Worm (Caenorhabditis elegans) whole organism, L1 larva: ENCODE data around the gene spch-1.

Experiments
- C04F5.9 ChIP-seq: sonication (generic microtip); optimal IDR thresholded peaks from 2 replicates; lab custom pipeline; 2016; ENCODE audit warnings: missing genetic modification characterization, missing compliant biosample characterization
- C16A3.4 ChIP-seq: fragments of 150-350 bp; optimal IDR thresholded peaks from 2 replicates; lab custom pipeline; 2014; ENCODE audit warnings: missing biosample characterization, missing genetic modification characterization
- Y116A8C.19 ChIP-seq: sonication (generic microtip); optimal IDR thresholded peaks from 2 replicates; lab custom pipeline; 2016; ENCODE audit warnings: missing compliant biosample characterization, missing genetic modification characterization, borderline replicate concordance
- alr-1 ChIP-seq: fragments of 200-800 bp; sonication (Bioruptor generic); optimal IDR thresholded peaks from 2 replicates; lab custom pipeline; 2018; ENCODE audit warnings: borderline replicate concordance, mild to moderate bottlenecking, missing genetic modification characterization, missing compliant biosample characterization
- ama-1 ChIP-seq: fragments of 150-350 bp; optimal IDR thresholded peaks from 2 replicates; lab custom pipeline; 2014
- ceh-8 ChIP-seq: fragments of 200-800 bp; sonication (Bioruptor generic); optimal IDR thresholded peaks from 2 replicates; lab custom pipeline; 2018; ENCODE audit warnings: mild to moderate bottlenecking, missing genetic modification characterization, moderate library complexity, missing compliant biosample characterization
- ceh-88 ChIP-seq: fragments of 200-800 bp; sonication (Bioruptor generic); IDR thresholded peaks from 2 replicates; pipeline ENCODE4 v1.3.6; 2022; ENCODE audit warnings: missing genetic modification characterization, missing compliant biosample characterization
- ceh-90 ChIP-seq: sonication (generic microtip); optimal IDR thresholded peaks from 2 replicates; lab custom pipeline; 2016; ENCODE audit warnings: missing genetic modification characterization, missing compliant biosample characterization
- ces-1 ChIP-seq: fragments of 150-350 bp; optimal IDR thresholded peaks from 2 replicates; lab custom pipeline; 2014; ENCODE audit warnings: missing biosample characterization, missing genetic modification reagents, missing genetic modification characterization
- dsc-1 ChIP-seq: sonication (generic microtip); optimal IDR thresholded peaks from 2 replicates; lab custom pipeline; 2016; ENCODE audit warnings: mild to moderate bottlenecking, missing genetic modification characterization, missing compliant biosample characterization
- egl-13 ChIP-seq: sonication (generic microtip); optimal IDR thresholded peaks from 2 replicates; lab custom pipeline; 2016; ENCODE audit warnings: missing genotype, missing genetic modification reagents, missing genetic modification characterization, missing compliant biosample characterization
- egl-27 ChIP-seq, 2 experiments: fragments of 150-350 bp in 1 of 2; sonication (generic microtip); optimal IDR thresholded peaks; 3 replicates each; lab custom pipeline; 2017 to 2018; ENCODE audit warnings: missing biosample characterization in 2 of 2, missing genetic modification characterization in 2 of 2, missing genetic modification reagents in 2 of 2
- fkh-10 ChIP-seq: sonication (generic microtip); optimal IDR thresholded peaks from 2 replicates; lab custom pipeline; 2017; ENCODE audit warnings: missing biosample characterization, missing genetic modification reagents, missing genetic modification characterization
- fkh-4 ChIP-seq: sonication (generic microtip); optimal IDR thresholded peaks from 2 replicates; lab custom pipeline; 2016; ENCODE audit warnings: missing compliant biosample characterization, missing genetic modification characterization, borderline replicate concordance
- fkh-8 ChIP-seq: sonication (generic microtip); optimal IDR thresholded peaks from 2 replicates; lab custom pipeline; 2016; ENCODE audit warnings: mild to moderate bottlenecking, missing genetic modification characterization, missing compliant biosample characterization
- fos-1 ChIP-seq: fragments of 150-350 bp; optimal IDR thresholded peaks from 2 replicates; lab custom pipeline; 2014; ENCODE audit warnings: missing biosample characterization, missing genetic modification characterization
- grh-1 ChIP-seq: fragments of 200-800 bp; sonication (Bioruptor generic); IDR thresholded peaks from 2 replicates; pipeline ENCODE4 v1.3.6; 2022; ENCODE audit warnings: missing genetic modification reagents, missing genetic modification characterization, missing compliant biosample characterization
- isw-1 ChIP-seq: fragments of 200-800 bp; sonication (Bioruptor generic); IDR thresholded peaks from 2 replicates; pipeline ENCODE4 v1.3.6; 2022; ENCODE audit warnings: missing genetic modification characterization, missing compliant biosample characterization
- jun-1 ChIP-seq: fragments of 150-350 bp; optimal IDR thresholded peaks from 2 replicates; lab custom pipeline; 2014; ENCODE audit warnings: missing biosample characterization, missing genetic modification reagents, missing genetic modification characterization
- lin-14 ChIP-seq: fragments of 200-800 bp; sonication (Bioruptor generic); optimal IDR thresholded peaks from 2 replicates; lab custom pipeline; 2018; ENCODE audit warnings: mild to moderate bottlenecking, missing genetic modification characterization, moderate library complexity, missing compliant biosample characterization
- lin-39 ChIP-seq: fragments of 150-350 bp; optimal IDR thresholded peaks from 2 replicates; lab custom pipeline; 2014; ENCODE audit warnings: missing biosample characterization, missing genetic modification reagents, missing genetic modification characterization
- lir-3 ChIP-seq: sonication (generic microtip); optimal IDR thresholded peaks from 2 replicates; lab custom pipeline; 2016; ENCODE audit warnings: mild to moderate bottlenecking, missing genetic modification characterization, moderate library complexity, missing compliant biosample characterization; ENCODE audit not compliant: poor library complexity
- lsy-2 ChIP-seq, 2 experiments: fragments of 150-350 bp; optimal IDR thresholded peaks; 2 replicates each; lab custom pipeline; 2014; ENCODE audit warnings: missing biosample characterization in 2 of 2, missing genetic modification characterization in 2 of 2
- mab-9 ChIP-seq: fragments of 200-800 bp; sonication (Bioruptor generic); IDR thresholded peaks from 2 replicates; pipeline ENCODE4 v1.3.6; 2022; ENCODE audit warnings: missing genetic modification reagents, missing genetic modification characterization, missing compliant biosample characterization
- nhr-12 ChIP-seq: sonication (generic microtip); optimal IDR thresholded peaks from 2 replicates; lab custom pipeline; 2017; ENCODE audit warnings: missing biosample characterization, missing genetic modification characterization
- nhr-19 ChIP-seq: fragments of 200-800 bp; sonication (Bioruptor generic); conservative IDR thresholded peaks from 2 replicates; pipeline ENCODE4 v1.3.6; 2022; ENCODE audit warnings: missing genetic modification characterization, missing compliant biosample characterization
- nhr-20 ChIP-seq: sonication (generic microtip); optimal IDR thresholded peaks from 2 replicates; lab custom pipeline; 2016; ENCODE audit warnings: mild to moderate bottlenecking, missing genetic modification characterization, missing compliant biosample characterization
- nhr-28 ChIP-seq: fragments of 150-350 bp; optimal IDR thresholded peaks from 2 replicates; lab custom pipeline; 2014; ENCODE audit warnings: missing biosample characterization, missing genetic modification characterization
- nhr-47 ChIP-seq: sonication (generic microtip); optimal IDR thresholded peaks from 2 replicates; lab custom pipeline; 2016; ENCODE audit warnings: mild to moderate bottlenecking, missing genetic modification characterization, moderate library complexity, missing compliant biosample characterization
- nhr-71 ChIP-seq: sonication (generic microtip); optimal IDR thresholded peaks from 2 replicates; lab custom pipeline; 2016; ENCODE audit warnings: mild to moderate bottlenecking, missing genetic modification characterization, moderate library complexity, missing compliant biosample characterization
- nhr-76 ChIP-seq: sonication (generic microtip); optimal IDR thresholded peaks from 2 replicates; lab custom pipeline; 2017; ENCODE audit warnings: missing biosample characterization, missing genetic modification characterization
- nhr-85 ChIP-seq: sonication (generic microtip); peaks from one replicate; lab custom pipeline; 2016; ENCODE audit warnings: missing genetic modification characterization, inconsistent platforms, missing compliant biosample characterization
- nhr-90 ChIP-seq: sonication (generic microtip); optimal IDR thresholded peaks from 2 replicates; lab custom pipeline; 2016; ENCODE audit warnings: mild to moderate bottlenecking, missing genetic modification characterization, missing compliant biosample characterization; ENCODE audit not compliant: poor library complexity
- pax-3 ChIP-seq: fragments of 200-800 bp; sonication (Bioruptor generic); optimal IDR thresholded peaks from 2 replicates; lab custom pipeline; 2018; ENCODE audit warnings: mild to moderate bottlenecking, missing genetic modification characterization, moderate library complexity, missing compliant biosample characterization
- pqm-1 ChIP-seq: sonication (generic microtip); optimal IDR thresholded peaks from 3 replicates; lab custom pipeline; 2017; ENCODE audit warnings: missing biosample characterization, missing genetic modification characterization
- rnt-1 ChIP-seq: sonication (generic microtip); optimal IDR thresholded peaks from 2 replicates; lab custom pipeline; 2016; ENCODE audit warnings: mild to moderate bottlenecking, missing genetic modification characterization, moderate library complexity, missing compliant biosample characterization
- skn-1 ChIP-seq: fragments of 150-350 bp; optimal IDR thresholded peaks from 2 replicates; lab custom pipeline; 2014; ENCODE audit warnings: missing biosample characterization, missing genetic modification characterization
- snpc-4 ChIP-seq: fragments of 150-350 bp; optimal IDR thresholded peaks from 2 replicates; lab custom pipeline; 2014; ENCODE audit warnings: missing biosample characterization, missing genetic modification characterization
- snu-23 ChIP-seq: sonication (generic microtip); optimal IDR thresholded peaks from 2 replicates; lab custom pipeline; 2016; ENCODE audit warnings: missing genetic modification characterization, missing compliant biosample characterization
- sox-4 ChIP-seq: sonication (generic microtip); optimal IDR thresholded peaks from 2 replicates; lab custom pipeline; 2016; ENCODE audit warnings: missing genetic modification characterization, missing compliant biosample characterization
- swsn-7 ChIP-seq: sonication (generic microtip); optimal IDR thresholded peaks from 2 replicates; lab custom pipeline; 2016; ENCODE audit warnings: missing genetic modification characterization, missing compliant biosample characterization
- tbx-2 ChIP-seq: sonication (generic microtip); optimal IDR thresholded peaks from 2 replicates; lab custom pipeline; 2016; ENCODE audit warnings: missing genetic modification characterization, missing compliant biosample characterization
- tlp-1 ChIP-seq: fragments of 150-350 bp; optimal IDR thresholded peaks from 2 replicates; lab custom pipeline; 2014; ENCODE audit warnings: missing biosample characterization, missing genetic modification characterization
- unc-130 ChIP-seq: fragments of 150-350 bp; optimal IDR thresholded peaks from 2 replicates; lab custom pipeline; 2017; ENCODE audit warnings: missing biosample characterization, missing genetic modification characterization, inconsistent platforms
- unc-30 ChIP-seq: sonication (generic microtip); optimal IDR thresholded peaks from 2 replicates; lab custom pipeline; 2017; ENCODE audit warnings: missing biosample characterization, missing genetic modification characterization
- unc-62 ChIP-seq: fragments of 150-350 bp; optimal IDR thresholded peaks from 2 replicates; lab custom pipeline; 2014; ENCODE audit warnings: missing biosample characterization, missing genetic modification reagents, missing genetic modification characterization
- unc-98 ChIP-seq: fragments of 200-800 bp; sonication (Bioruptor generic); IDR thresholded peaks from 2 replicates; pipeline ENCODE4 v1.3.6; 2022; ENCODE audit warnings: missing genetic modification characterization, missing compliant biosample characterization
- vab-15 ChIP-seq: sonication (generic microtip); optimal IDR thresholded peaks from 2 replicates; lab custom pipeline; 2017; ENCODE audit warnings: missing genotype, mild to moderate bottlenecking, missing genetic modification characterization, missing compliant biosample characterization
- xbp-1 ChIP-seq: sonication (generic microtip); optimal IDR thresholded peaks from 2 replicates; lab custom pipeline; 2016; ENCODE audit warnings: missing genetic modification characterization, missing compliant biosample characterization
- zag-1 ChIP-seq: fragments of 150-350 bp; optimal IDR thresholded peaks from 2 replicates; lab custom pipeline; 2014; ENCODE audit warnings: missing biosample characterization, missing genetic modification characterization
- ztf-4 ChIP-seq: fragments of 150-350 bp; optimal IDR thresholded peaks from 2 replicates; lab custom pipeline; 2014; ENCODE audit warnings: missing biosample characterization, missing genetic modification characterization

Gene spch-1

DNA sequence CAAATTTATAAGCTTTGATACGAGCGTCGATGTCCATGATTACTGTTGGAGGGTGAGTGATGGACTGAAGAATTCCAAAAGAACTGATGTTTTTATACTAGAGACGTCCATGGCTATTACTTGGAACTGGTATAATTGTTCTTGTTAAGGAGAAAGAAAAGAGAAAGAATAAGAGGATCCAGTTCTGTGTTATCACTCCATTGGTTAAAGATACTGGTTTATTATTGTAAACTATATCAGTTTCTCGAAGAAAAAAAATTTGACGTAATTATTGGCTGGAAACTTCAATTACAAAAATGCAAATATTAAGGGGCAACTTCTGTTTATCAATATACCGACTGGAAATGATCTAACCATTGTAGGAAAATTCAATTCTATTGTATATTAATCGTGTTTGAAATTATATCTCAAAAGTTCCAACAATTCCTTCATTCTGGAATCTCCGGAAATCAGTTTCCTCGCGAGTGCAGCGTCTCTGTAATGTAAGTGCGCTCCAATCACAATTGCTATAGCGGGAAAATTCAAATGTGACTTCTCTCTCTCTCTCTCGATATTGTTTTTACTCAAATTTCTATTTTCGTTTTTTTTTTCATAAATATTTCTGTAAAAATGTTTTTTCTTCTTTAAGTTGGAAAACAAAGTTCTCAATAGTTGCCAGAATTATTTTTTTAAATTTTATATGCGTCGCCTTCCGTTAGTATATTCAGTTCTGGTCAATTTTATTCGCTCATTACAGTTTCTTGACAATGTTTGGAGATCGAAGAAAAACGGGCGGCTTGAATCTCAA is 25.7 kb downstream of the spch-1 start, which contains the start of the genes col-2 and ndc-80 (continued):
- TF ChIP-seq snpc-4 (tag; lab: Kevin White, UChicago) (peak; percentile 13), nhr-20 (tag; lab: Kevin White, UChicago) (peak; percentile 71), sox-4 (no peak), xbp-1 (tag; lab: Kevin White, UChicago) (peak; percentile 71), fos-1 (peak; percentile 67), fkh-4 (tag; lab: Kevin White, UChicago) (no peak), ama-1 (lab: Kevin White, UChicago) (no peak), lin-39 (tag; lab: Kevin White, UChicago) (no peak), lin-14 (GFP tag; lab: Kevin White, UChicago) (peak; percentile 79), egl-27 (tag; optimal IDR thresholded peaks at IDR 0.05; lab: Kevin White, UChicago) (no peak), unc-98 (GFP tag; lab: Robert Waterston, UW) (no peak), pqm-1 (no peak), C16A3.4 (peak; percentile 93), rnt-1 (peak; percentile 88), nhr-90 (tag; lab: Kevin White, UChicago) (peak; percentile 67), ces-1 (GFP tag; lab: Kevin White, UChicago) (no peak), nhr-71 (tag; lab: Kevin White, UChicago) (peak; percentile 83), C04F5.9 (no peak), fkh-10 (GFP tag; lab: Kevin White, UChicago) (no peak), nhr-47 (no peak), tbx-2 (peak; percentile 61), Y116A8C.19 (tag; lab: Kevin White, UChicago) (no peak), unc-30 (tag; lab: Kevin White, UChicago) (no peak), dsc-1 (tag; lab: Kevin White, UChicago) (peak; percentile 28), swsn-7 (peak; percentile 51), tlp-1 (no peak), ztf-4 (tag; lab: Kevin White, UChicago) (no peak), mab-9 (GFP tag; lab: Robert Waterston, UW) (no peak), nhr-19 (GFP tag; lab: Robert Waterston, UW) (peak; percentile 58), zag-1 (tag; lab: Kevin White, UChicago) (no peak), snu-23 (GFP tag; lab: Kevin White, UChicago) (peak; percentile 82), egl-13 (tag; lab: Kevin White, UChicago) (no peak), nhr-76 (tag; lab: Kevin White, UChicago) (no peak), ceh-8 (no peak), ceh-90 (tag; lab: Kevin White, UChicago) (no peak), jun-1 (no peak), vab-15 (tag; lab: Kevin White, UChicago) (peak; percentile 92), nhr-85 (tag; lab: Kevin White, UChicago) (peak; percentile 79), isw-1 (peak; percentile 48), skn-1 (tag; lab: Kevin White, UChicago) (peak; percentile 70), fkh-8 (peak; percentile 49), lir-3 (tag; lab: Kevin White, UChicago) (peak; percentile 77), unc-130 (tag; lab: Kevin White, UChicago) (no peak), lsy-2 (tag; optimal IDR thresholded peaks at IDR 0.05; lab: Kevin White, UChicago) (peak; percentile 69 to 92), grh-1 (GFP tag; lab: Robert Waterston, UW) (no peak), alr-1 (tag; lab: Kevin White, UChicago) (no peak), ceh-88 (GFP tag; lab: Robert Waterston, UW) (no peak; the same call in 1 of the 2 replicates), unc-62 (no peak), nhr-28 (tag; lab: Kevin White, UChicago) (no peak), pax-3 (tag; lab: Kevin White, UChicago) (peak; percentile 52), nhr-12 (no peak)
